Fruit fly (Drosophila melanogaster) whole organism, pupa: Measurements from ENCODE around the gene Mcm2.

Experiments used
- EcR ChIP-seq: fragments of 200-800 bp; sonication (Bioruptor generic); optimal IDR thresholded peaks from 3 replicates; lab custom pipeline; 2019; ENCODE audit warnings: missing biosample characterization, missing genetic modification characterization, mild to moderate bottlenecking, moderate library complexity, missing genetic modification reagents
- fd96Ca ChIP-seq: fragments of 200-800 bp; sonication (Bioruptor generic); IDR thresholded peaks from 3 replicates; pipeline ENCODE4 v1.3.6; 2022; ENCODE audit warnings: missing biosample characterization, missing genetic modification characterization
- gl ChIP-seq: fragments of 200-800 bp; sonication (Bioruptor generic); optimal IDR thresholded peaks from 2 replicates; lab custom pipeline; 2018; ENCODE audit warnings: missing biosample characterization, mild to moderate bottlenecking, missing genetic modification characterization

- TF ChIP-seq fd96Ca (GFP tag; lab: Robert Waterston, UW), result no peak
- TF ChIP-seq EcR (GFP tag; lab: Kevin White, UChicago), result no peak
- TF ChIP-seq gl (tag; lab: Kevin White, UChicago), result no peak
Observed at dm6 chr3R:8261634-8262033, 3.1 kb upstream of the Mcm2 start.
